Fruit fly (Drosophila melanogaster): ENCODE results near the gene Cpr64Ac.

DNA sequence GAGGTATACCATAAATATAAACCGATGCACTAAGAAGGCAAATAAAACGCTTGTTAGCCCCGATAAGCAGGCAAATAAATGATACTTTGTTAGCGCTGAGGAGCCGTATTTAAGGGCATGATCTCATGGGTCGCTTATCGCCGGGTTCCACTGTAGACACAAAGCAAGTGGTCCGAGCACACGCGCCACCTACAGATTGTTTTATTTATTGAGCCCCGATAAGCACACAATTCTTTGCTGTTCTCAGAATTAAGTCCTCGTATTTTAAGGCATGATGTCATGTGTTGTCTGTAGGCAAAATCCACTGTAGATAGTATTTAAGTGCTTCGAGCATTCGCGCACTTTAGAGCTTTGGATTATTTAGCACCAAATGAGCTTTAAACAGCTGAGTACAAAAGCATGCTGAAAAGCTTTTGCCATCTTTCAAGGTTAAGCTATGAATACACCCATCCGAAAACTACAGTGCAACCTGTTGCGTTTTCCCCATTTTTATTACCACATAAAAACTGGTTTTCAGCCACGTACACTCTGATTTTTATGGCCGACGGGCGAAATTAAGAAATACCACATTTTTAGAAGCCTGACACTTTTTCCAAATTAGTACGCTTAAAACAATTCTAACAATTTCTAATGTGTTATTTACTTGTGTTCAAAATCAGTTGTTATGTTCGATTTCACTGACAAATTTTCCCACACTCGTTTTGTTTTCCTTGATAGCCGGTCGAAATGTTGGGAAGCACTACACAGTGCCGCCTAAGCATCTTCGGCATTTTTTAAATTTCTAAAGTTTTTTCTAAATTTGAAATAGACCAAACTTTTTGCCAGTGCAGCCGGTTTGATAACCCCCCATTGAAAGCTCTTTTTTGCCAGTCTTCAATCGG is 27.0 kb upstream of the Cpr64Ac start, which contains the start of gene Sqor:
- TF ChIP-seq Ets21C (GFP tag; optimal IDR thresholded peaks at IDR 0.05) (peak; percentile 89), CG3032 (tag; optimal IDR thresholded peaks at IDR 0.05) (peak; percentile 98), CG8632 (GFP tag; optimal IDR thresholded peaks at IDR 0.05) (peak; percentile 92), vri (GFP tag; optimal IDR thresholded peaks at IDR 0.05) (peak; percentile 95), svp (GFP tag) (peak; percentile 99), fkh (GFP tag; optimal IDR thresholded peaks at IDR 0.05) (peak; percentile 50), CG6854 (GFP tag; optimal IDR thresholded peaks at IDR 0.05) (peak; percentile 91)
